Worm (Caenorhabditis elegans): ENCODE measurements around the gene gcs-1.
A peak's percentile ranks its signal among the peaks of the same experiment; 100 is the strongest.

The gcs-1 gene

DNA sequence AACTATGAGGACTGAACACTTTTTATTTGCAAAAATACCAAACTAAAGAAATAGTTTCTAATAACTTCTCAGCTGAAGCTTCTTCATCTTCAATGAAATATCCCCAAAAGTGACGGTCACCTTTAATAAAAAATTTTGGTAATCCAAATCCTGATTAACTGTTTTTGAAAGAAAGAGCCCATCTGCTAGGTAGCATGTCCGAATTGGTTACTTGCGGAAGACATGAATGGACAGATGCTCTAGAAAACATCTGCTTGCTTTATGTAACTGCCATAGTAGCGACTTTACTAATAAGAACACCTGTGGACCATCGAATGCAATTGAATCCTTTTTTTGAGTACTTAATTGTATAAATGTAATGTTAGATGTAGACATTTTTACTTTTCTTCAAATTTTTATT is 20.9 kb upstream of the gcs-1 start:
- TF ChIP-seq crh-2 (tag; optimal IDR thresholded peaks at IDR 0.05): no peak
- TF ChIP-seq sma-9 (GFP tag; optimal IDR thresholded peaks at IDR 0.05): no peak
- no peak for TF ChIP-seq sma-9 (tag; optimal IDR thresholded peaks at IDR 0.05)
- TF ChIP-seq Y55F3AM.14 (GFP tag; optimal IDR thresholded peaks at IDR 0.05): no peak

DNA sequence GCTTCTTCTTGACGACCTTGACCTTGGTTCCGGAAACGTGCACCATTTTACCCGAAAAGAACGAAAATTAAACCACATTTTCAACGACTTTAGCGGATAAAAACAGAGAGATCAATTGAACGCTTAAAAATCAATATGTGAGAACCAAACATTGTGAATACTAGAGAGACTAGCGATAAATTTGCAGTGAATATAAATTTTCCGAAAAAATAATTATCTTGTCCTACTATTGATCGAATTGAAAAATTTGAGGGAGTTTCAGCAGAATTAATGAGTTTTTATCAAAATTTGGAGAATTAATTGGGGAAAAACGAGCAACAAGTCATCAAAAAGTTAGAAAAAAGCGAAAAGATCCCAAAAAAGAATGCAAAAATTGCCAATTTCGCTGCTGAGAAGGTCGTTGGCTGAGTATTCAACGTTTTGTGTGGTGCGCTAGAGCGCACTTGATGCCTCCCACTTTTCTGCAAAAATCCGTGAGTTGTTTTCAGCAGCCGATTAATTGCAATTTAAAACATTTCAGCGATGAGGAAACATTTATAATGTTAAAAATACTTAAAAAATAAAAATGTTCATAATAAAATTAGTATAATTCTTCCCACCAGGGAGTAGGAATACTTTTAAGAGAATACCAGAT is 19.1 kb upstream of the gcs-1 start, which contains the start of gene rpl-32:
Gene rpl-32, minus strand, starts transcription at position 51 of the 634 bp plus-strand sequence.
- TF ChIP-seq ceh-16 (tag; optimal IDR thresholded peaks at IDR 0.05) (peak; percentile 8), nhr-25 (tag; optimal IDR thresholded peaks at IDR 0.05) (peak; percentile 72), snpc-4 (tag; optimal IDR thresholded peaks at IDR 0.05) (no peak), mdl-1 (tag; optimal IDR thresholded peaks at IDR 0.05) (no peak), lin-13 (GFP tag; optimal IDR thresholded peaks at IDR 0.05) (peak; percentile 78), nhr-129 (tag; optimal IDR thresholded peaks at IDR 0.05) (peak; percentile 90), unc-62 (GFP tag; optimal IDR thresholded peaks at IDR 0.05) (no peak), C34F6.9 (tag; optimal IDR thresholded peaks at IDR 0.05) (peak; percentile 91), nhr-237 (tag; optimal IDR thresholded peaks at IDR 0.05) (no peak), sem-4 (tag; optimal IDR thresholded peaks at IDR 0.05) (peak; percentile 67), skn-1 (tag; optimal IDR thresholded peaks at IDR 0.05) (no peak), ceh-82 (tag; optimal IDR thresholded peaks at IDR 0.05) (no peak), blmp-1 (tag; optimal IDR thresholded peaks at IDR 0.05; ENCODE audit: insufficient read depth) (peak; percentile 56), zag-1 (tag; optimal IDR thresholded peaks at IDR 0.05) (peak; percentile 34), egl-27 (tag; optimal IDR thresholded peaks at IDR 0.05) (no peak), Y55F3AM.14 (GFP tag; optimal IDR thresholded peaks at IDR 0.05) (no peak), ama-1 (optimal IDR thresholded peaks at IDR 0.05) (peak; percentile 33), crh-2 (tag; optimal IDR thresholded peaks at IDR 0.05) (peak; percentile 92), mab-5 (tag; optimal IDR thresholded peaks at IDR 0.05) (no peak), lin-39 (tag; optimal IDR thresholded peaks at IDR 0.05) (no peak), nhr-12 (tag; optimal IDR thresholded peaks at IDR 0.05) (no peak), ztf-11 (tag; optimal IDR thresholded peaks at IDR 0.05) (no peak), aly-2 (tag; optimal IDR thresholded peaks at IDR 0.05) (no peak), nhr-11 (tag; optimal IDR thresholded peaks at IDR 0.05) (no peak), fos-1 (tag; optimal IDR thresholded peaks at IDR 0.05) (peak; percentile 82), sma-9 (GFP tag; optimal IDR thresholded peaks at IDR 0.05) (peak; percentile 74), sma-9 (tag; optimal IDR thresholded peaks at IDR 0.05) (no peak), F13H6.1 (tag; optimal IDR thresholded peaks at IDR 0.05) (peak; percentile 63), ZK546.5 (tag; optimal IDR thresholded peaks at IDR 0.05) (no peak), dmd-4 (tag; optimal IDR thresholded peaks at IDR 0.05) (no peak), alr-1 (tag; optimal IDR thresholded peaks at IDR 0.05) (no peak), elt-1 (tag; optimal IDR thresholded peaks at IDR 0.05) (no peak), unc-55 (GFP tag; optimal IDR thresholded peaks at IDR 0.05) (peak; percentile 91), lsy-2 (tag; optimal IDR thresholded peaks at IDR 0.05) (peak; percentile 43 to 89), mbf-1 (tag; optimal IDR thresholded peaks at IDR 0.05) (no peak), nhr-23 (tag; optimal IDR thresholded peaks at IDR 0.05) (no peak), lin-11 (tag; optimal IDR thresholded peaks at IDR 0.05) (peak; percentile 86), nhr-10 (tag; optimal IDR thresholded peaks at IDR 0.05) (no peak), elt-3 (tag; optimal IDR thresholded peaks at IDR 0.05) (no peak), nhr-77 (tag; optimal IDR thresholded peaks at IDR 0.05) (no peak), nhr-6 (tag; optimal IDR thresholded peaks at IDR 0.05) (peak; percentile 26), unc-39 (tag; optimal IDR thresholded peaks at IDR 0.05) (no peak), peb-1 (tag; optimal IDR thresholded peaks at IDR 0.05) (no peak), R02D3.7 (tag; optimal IDR thresholded peaks at IDR 0.05) (no peak), gmeb-1 (tag; optimal IDR thresholded peaks at IDR 0.05) (peak; percentile 69), nhr-21 (tag; optimal IDR thresholded peaks at IDR 0.05) (peak; percentile 46), ztf-1 (GFP tag; conservative IDR thresholded peaks at IDR 0.05) (no peak), sma-3 (GFP tag; optimal IDR thresholded peaks at IDR 0.05) (peak; percentile 73), ztf-4 (tag; optimal IDR thresholded peaks at IDR 0.05) (peak; percentile 64)
